Worm (Caenorhabditis elegans) whole organism, mixed stage, embryonic: Measurements from ENCODE around the gene Y46G5A.15.

Experiments used
- M03D4.4 ChIP-seq: sonication (generic microtip); optimal IDR thresholded peaks from 2 replicates; lab custom pipeline; 2017; ENCODE audit warnings: mild to moderate bottlenecking, missing genetic modification characterization, missing compliant biosample characterization
- blmp-1 ChIP-seq: fragments of 150-350 bp; optimal IDR thresholded peaks from 2 replicates; lab custom pipeline; 2014; ENCODE audit warnings: missing biosample characterization, missing genetic modification characterization
- ceh-39 ChIP-seq: fragments of 150-350 bp; optimal IDR thresholded peaks from 2 replicates; lab custom pipeline; 2014; ENCODE audit warnings: missing biosample characterization, missing genetic modification characterization
- ceh-83 ChIP-seq: fragments of 200-800 bp; sonication (Bioruptor generic); optimal IDR thresholded peaks from 2 replicates; lab custom pipeline; 2018; ENCODE audit warnings: mild to moderate bottlenecking, missing genetic modification characterization, missing compliant biosample characterization
- ces-1 ChIP-seq: fragments of 150-350 bp; optimal IDR thresholded peaks from 2 replicates; lab custom pipeline; 2014; ENCODE audit warnings: missing biosample characterization, missing genetic modification reagents, missing genetic modification characterization
- cnd-1 ChIP-seq: fragments of 200-800 bp; sonication (Bioruptor generic); optimal IDR thresholded peaks from 2 replicates; lab custom pipeline; 2018; ENCODE audit warnings: mild to moderate bottlenecking, missing genetic modification characterization, missing compliant biosample characterization
- elt-1 ChIP-seq: sonication (generic microtip); optimal IDR thresholded peaks from 2 replicates; lab custom pipeline; 2017; ENCODE audit warnings: missing genetic modification characterization, mild to moderate bottlenecking, missing compliant biosample characterization, antibody characterized with exemption, moderate library complexity, borderline replicate concordance; ENCODE audit not compliant: insufficient read depth
- elt-3 ChIP-seq: fragments of 150-350 bp; optimal IDR thresholded peaks from 2 replicates; lab custom pipeline; 2014; ENCODE audit warnings: missing biosample characterization, missing genetic modification characterization
- flh-1 ChIP-seq: fragments of 200-800 bp; sonication (Bioruptor generic); optimal IDR thresholded peaks from 2 replicates; lab custom pipeline; 2018; ENCODE audit warnings: mild to moderate bottlenecking, missing genetic modification characterization, moderate library complexity, missing compliant biosample characterization
- ham-2 ChIP-seq: fragments of 200-800 bp; sonication (Bioruptor generic); optimal IDR thresholded peaks from 2 replicates; lab custom pipeline; 2018; ENCODE audit warnings: mild to moderate bottlenecking, missing genetic modification characterization, missing compliant biosample characterization
- hlh-1 ChIP-seq: fragments of 150-350 bp; optimal IDR thresholded peaks from 2 replicates; lab custom pipeline; 2014; ENCODE audit warnings: missing biosample characterization, missing genetic modification reagents, missing genetic modification characterization
- lin-13 ChIP-seq: fragments of 150-350 bp; optimal IDR thresholded peaks from 2 replicates; lab custom pipeline; 2014; ENCODE audit warnings: missing biosample characterization, missing genetic modification characterization
- lin-32 ChIP-seq: fragments of 200-800 bp; sonication (Bioruptor generic); optimal IDR thresholded peaks from 2 replicates; lab custom pipeline; 2018; ENCODE audit warnings: mild to moderate bottlenecking, missing genetic modification characterization, missing compliant biosample characterization
- lsy-2 ChIP-seq: fragments of 150-350 bp; optimal IDR thresholded peaks from 2 replicates; lab custom pipeline; 2014; ENCODE audit warnings: missing biosample characterization, missing genetic modification characterization
- mab-5 ChIP-seq: fragments of 150-350 bp; optimal IDR thresholded peaks from 2 replicates; lab custom pipeline; 2014; ENCODE audit warnings: missing biosample characterization, missing genetic modification characterization
- mep-1 ChIP-seq: fragments of 150-350 bp; optimal IDR thresholded peaks from 2 replicates; lab custom pipeline; 2017; ENCODE audit warnings: missing biosample characterization, missing genetic modification reagents, missing genetic modification characterization, inconsistent platforms
- nhr-12 ChIP-seq: fragments of 150-350 bp; optimal IDR thresholded peaks from 2 replicates; lab custom pipeline; 2014; ENCODE audit warnings: missing biosample characterization, missing genetic modification characterization
- nhr-2 ChIP-seq: fragments of 150-350 bp; optimal IDR thresholded peaks from 2 replicates; lab custom pipeline; 2014; ENCODE audit warnings: missing biosample characterization, missing genetic modification characterization
- nhr-237 ChIP-seq: fragments of 150-350 bp; optimal IDR thresholded peaks from 2 replicates; lab custom pipeline; 2014; ENCODE audit warnings: missing biosample characterization, missing genetic modification characterization
- nhr-76 ChIP-seq: sonication (generic microtip); optimal IDR thresholded peaks from 2 replicates; lab custom pipeline; 2017; ENCODE audit warnings: missing biosample characterization, missing genetic modification characterization
- pha-4 ChIP-seq: fragments of 150-350 bp; optimal IDR thresholded peaks from 2 replicates; lab custom pipeline; 2018; ENCODE audit warnings: missing biosample characterization, missing genetic modification reagents, missing genetic modification characterization
- sem-2 ChIP-seq: fragments of 200-800 bp; sonication (Bioruptor generic); optimal IDR thresholded peaks from 2 replicates; lab custom pipeline; 2018; ENCODE audit warnings: mild to moderate bottlenecking, missing genetic modification characterization, missing compliant biosample characterization
- snpc-4 ChIP-seq: fragments of 150-350 bp; optimal IDR thresholded peaks from 2 replicates; lab custom pipeline; 2014; ENCODE audit warnings: missing biosample characterization, missing genetic modification characterization
- sptf-1 ChIP-seq: sonication (generic microtip); optimal IDR thresholded peaks from 2 replicates; lab custom pipeline; 2017; ENCODE audit warnings: mild to moderate bottlenecking, missing genetic modification characterization, moderate library complexity, missing compliant biosample characterization
- tbx-8 ChIP-seq: fragments of 200-800 bp; sonication (Bioruptor generic); optimal IDR thresholded peaks from 2 replicates; lab custom pipeline; 2018; ENCODE audit warnings: mild to moderate bottlenecking, missing genetic modification characterization, moderate library complexity, missing compliant biosample characterization
- unc-120 ChIP-seq: sonication (generic microtip); optimal IDR thresholded peaks from 2 replicates; lab custom pipeline; 2017; ENCODE audit warnings: missing genetic modification characterization, missing compliant biosample characterization; ENCODE audit not compliant: poor library complexity, severe bottlenecking
- unc-39 ChIP-seq: fragments of 150-350 bp; optimal IDR thresholded peaks from 2 replicates; lab custom pipeline; 2014; ENCODE audit warnings: missing biosample characterization, missing genetic modification characterization
- unc-62 ChIP-seq: fragments of 150-350 bp; optimal IDR thresholded peaks from 2 replicates; lab custom pipeline; 2014; ENCODE audit warnings: missing biosample characterization, missing genetic modification reagents, missing genetic modification characterization
- zip-8 ChIP-seq: fragments of 150-350 bp; optimal IDR thresholded peaks from 2 replicates; lab custom pipeline; 2014; ENCODE audit warnings: missing biosample characterization, missing genetic modification characterization
- ztf-11 ChIP-seq: fragments of 150-350 bp; optimal IDR thresholded peaks from 2 replicates; lab custom pipeline; 2014; ENCODE audit warnings: missing biosample characterization, missing genetic modification characterization

Gene Y46G5A.15

ce11 chrII:12818488-12818887 lies 33.3 kb upstream of the Y46G5A.15 start, which contains the start of gene Y46G5A.22:
TSS of gene Y46G5A.22 (minus strand) at chrII:12818588.
- TF ChIP-seq lsy-2 (tag; lab: Kevin White, UChicago), result no peak

ce11 chrII:12816412-12817146 lies 31.4 kb upstream of the Y46G5A.15 start, which contains the start of gene acl-7:
TSS of gene acl-7 (minus strand) at chrII:12816462.
- no peak for TF ChIP-seq lin-32 (GFP tag; lab: Kevin White, UChicago)
- no peak for TF ChIP-seq hlh-1 (tag; lab: Kevin White, UChicago)
- TF ChIP-seq sptf-1 (tag; lab: Kevin White, UChicago), result no peak
- no peak for TF ChIP-seq unc-62 (GFP tag; lab: Kevin White, UChicago)
- no peak for TF ChIP-seq zip-8
- no peak for TF ChIP-seq snpc-4 (tag; lab: Kevin White, UChicago)

ce11 chrII:12813253-12813652 lies 28.0 kb upstream of the Y46G5A.15 start:
- no peak for TF ChIP-seq cnd-1
- no peak for TF ChIP-seq ces-1 (GFP tag; lab: Kevin White, UChicago)
- TF ChIP-seq M03D4.4 (tag; lab: Kevin White, UChicago), result no peak
- no peak for TF ChIP-seq tbx-8 (GFP tag; lab: Kevin White, UChicago)
- no peak for TF ChIP-seq unc-39
- TF ChIP-seq lsy-2 (tag; lab: Kevin White, UChicago), result no peak
- TF ChIP-seq lin-32 (GFP tag; lab: Kevin White, UChicago), result no peak
- TF ChIP-seq snpc-4 (tag; lab: Kevin White, UChicago), result no peak
- TF ChIP-seq nhr-2 (tag; lab: Kevin White, UChicago), result no peak
- no peak for TF ChIP-seq nhr-76
- no peak for TF ChIP-seq flh-1 (GFP tag; lab: Kevin White, UChicago)
- TF ChIP-seq elt-1 (tag; lab: Kevin White, UChicago), result no peak
- TF ChIP-seq pha-4 (tag; lab: Kevin White, UChicago), result no peak

- TF ChIP-seq nhr-237 (tag; lab: Kevin White, UChicago) (no peak), mab-5 (tag; lab: Kevin White, UChicago) (no peak), M03D4.4 (tag; lab: Kevin White, UChicago) (no peak), unc-39 (no peak), unc-120 (tag; lab: Kevin White, UChicago) (no peak), blmp-1 (tag; lab: Kevin White, UChicago) (no peak), ceh-83 (GFP tag; lab: Kevin White, UChicago) (no peak), ham-2 (no peak), ceh-39 (tag; lab: Kevin White, UChicago) (no peak), elt-1 (tag; lab: Kevin White, UChicago) (no peak), elt-3 (no peak), ztf-11 (tag; lab: Kevin White, UChicago) (no peak), nhr-12 (tag; lab: Kevin White, UChicago) (no peak), lin-13 (tag; lab: Kevin White, UChicago) (no peak)
- TF ChIP-seq, all 35 proteins: peak for 0
These were observed 25.5 kb upstream of the Y46G5A.15 start, which contains the start of gene Y46G5A.20 for ce11 chrII:12810709-12811108. TSS of gene Y46G5A.20 (plus strand) at chrII:12811009.

ce11 chrII:12809725-12810124 lies 24.5 kb upstream of the Y46G5A.15 start:
- TF ChIP-seq sem-2 (GFP tag; lab: Kevin White, UChicago), result no peak
- no peak for TF ChIP-seq ham-2

- no peak for TF ChIP-seq mep-1
- TF ChIP-seq elt-3, result no peak
- TF ChIP-seq nhr-76, result no peak
- no peak for TF ChIP-seq flh-1 (GFP tag; lab: Kevin White, UChicago)
- no peak for TF ChIP-seq blmp-1 (tag; lab: Kevin White, UChicago)
- TF ChIP-seq, all 35 proteins: peak for 0
These were observed 23.5 kb upstream of the Y46G5A.15 start for ce11 chrII:12808746-12809145.
